Worm (Caenorhabditis elegans): ENCODE results near the gene Y45G5AM.6.

DNA sequence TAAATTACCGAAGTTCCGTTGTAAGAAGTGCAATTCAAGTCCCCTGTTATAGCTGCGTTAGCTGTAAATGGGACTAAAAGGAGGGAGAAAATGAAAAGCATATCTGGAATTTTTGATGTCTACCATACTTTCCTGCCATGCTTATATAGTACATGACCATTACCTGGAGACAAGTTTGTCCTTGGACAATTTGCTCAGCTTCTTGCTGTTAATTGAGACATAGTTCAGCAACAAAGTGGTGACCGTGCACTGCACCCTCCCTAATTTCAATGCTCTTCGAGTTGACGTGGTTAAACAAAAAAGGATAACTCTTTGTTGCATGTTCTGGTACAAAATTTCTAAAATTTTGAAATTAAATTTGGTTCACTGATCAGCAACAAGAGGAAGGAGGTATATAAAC, 24.7 kb downstream of the Y45G5AM.6 start, which contains the start of gene T05B4.13:
- TF ChIP-seq klf-2 (GFP tag; conservative IDR thresholded peaks at IDR 0.05) (no peak), T22C8.4 (GFP tag; IDR thresholded peaks at IDR 0.05) (no peak), med-1 (GFP tag; optimal IDR thresholded peaks at IDR 0.05; ENCODE audit: insufficient read depth) (no peak), flt-1 (GFP tag; IDR thresholded peaks at IDR 0.05) (no peak)

All from whole organism, midembryonic.